Fruit fly (Drosophila melanogaster): ENCODE measurements around the gene larp.

Gene larp

DNA sequence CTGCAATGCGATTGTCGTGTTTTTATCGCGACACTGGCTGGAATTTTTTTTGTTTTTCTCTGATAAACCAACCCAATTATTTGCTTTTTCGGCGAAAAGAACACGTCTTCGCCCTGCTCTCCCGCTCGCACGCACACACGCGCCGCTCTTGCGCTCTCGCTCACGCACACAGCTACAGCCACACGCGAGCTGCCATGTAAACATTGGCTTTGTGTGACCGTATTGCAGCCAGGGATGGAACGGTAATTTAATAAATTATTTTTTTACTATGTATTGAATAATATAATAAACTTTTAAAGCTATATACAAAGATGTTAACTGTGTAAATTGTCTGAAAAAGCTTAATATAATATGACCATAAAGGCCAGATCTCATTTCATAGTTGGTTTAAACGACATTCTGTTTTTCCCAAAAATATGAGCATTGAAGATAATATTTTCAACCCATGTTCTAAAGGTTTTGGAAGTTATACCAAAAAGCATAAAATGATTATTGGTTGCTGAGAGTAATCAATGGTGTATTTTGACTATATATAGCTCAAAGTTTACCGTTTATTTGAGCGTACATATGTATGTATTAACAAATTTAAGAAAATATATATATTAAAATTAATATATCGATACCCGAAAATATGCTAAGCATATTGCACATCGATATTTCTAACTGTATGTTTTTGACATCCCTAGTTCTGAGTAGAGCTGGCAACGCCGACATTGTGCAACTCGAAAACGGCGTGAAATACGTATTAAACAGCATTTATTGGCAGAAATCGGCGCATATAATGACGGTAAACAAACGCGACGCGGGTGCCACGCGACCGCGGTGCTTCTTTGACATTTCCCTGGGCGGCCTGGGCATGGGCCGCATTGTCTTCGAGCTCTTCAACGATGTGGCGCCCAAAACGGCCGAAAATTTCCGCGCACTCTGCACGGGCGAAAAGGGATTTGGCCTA, 3.7 kb upstream of the larp start, which contains the start of the genes Gfat2 and Moca-cyp:
Gfat2 (minus strand) TSS at position 112 of the 952 bp plus-strand sequence.
Moca-cyp (plus strand) TSS at position 681 of the 952 bp plus-strand sequence.
- TF ChIP-seq sisA (GFP tag; IDR thresholded peaks at IDR 0.05): peak; percentile 60
- TF ChIP-seq tio (GFP tag; optimal IDR thresholded peaks at IDR 0.05): no peak
- TF ChIP-seq p53 (GFP tag; optimal IDR thresholded peaks at IDR 0.05): no peak
- TF ChIP-seq CG3163 (GFP tag; optimal IDR thresholded peaks at IDR 0.05): no peak
- TF ChIP-seq bsh (GFP tag; optimal IDR thresholded peaks at IDR 0.05): peak in 1 of 2 experiments; percentile 58
- peak; percentile 61 for TF ChIP-seq tgo (GFP tag; IDR thresholded peaks at IDR 0.05)
- TF ChIP-seq Hand (GFP tag; optimal IDR thresholded peaks at IDR 0.05): no peak
- peak; percentile 66 for TF ChIP-seq Fer1 (GFP tag; optimal IDR thresholded peaks at IDR 0.05)
- peak; percentile 7 for TF ChIP-seq CG1603 (tag; optimal IDR thresholded peaks at IDR 0.05)
- no peak for TF ChIP-seq NC2α (GFP tag; optimal IDR thresholded peaks at IDR 0.05)
- TF ChIP-seq NfI (GFP tag; optimal IDR thresholded peaks at IDR 0.05): peak; percentile 72
- TF ChIP-seq CG10565 (GFP tag; optimal IDR thresholded peaks at IDR 0.05): no peak
- TF ChIP-seq fd3F (GFP tag; optimal IDR thresholded peaks at IDR 0.05): peak; percentile 58
- TF ChIP-seq BEAF-32 (GFP tag; optimal IDR thresholded peaks at IDR 0.05): peak; percentile 72
- TF ChIP-seq usp (GFP tag; optimal IDR thresholded peaks at IDR 0.05): no peak
- TF ChIP-seq repo (GFP tag; optimal IDR thresholded peaks at IDR 0.05): no peak
- peak; percentile 45 for TF ChIP-seq CG13894 (tag; optimal IDR thresholded peaks at IDR 0.05)
- peak; percentile 59 for TF ChIP-seq bcd (GFP tag; optimal IDR thresholded peaks at IDR 0.05)
- no peak for TF ChIP-seq Dip2 (GFP tag; IDR thresholded peaks at IDR 0.05)
- TF ChIP-seq CG12219 (GFP tag; optimal IDR thresholded peaks at IDR 0.05): peak; percentile 36
- TF ChIP-seq CG11723 (GFP tag; optimal IDR thresholded peaks at IDR 0.05): peak; percentile 71
- peak; percentile 84 for TF ChIP-seq phol (tag; optimal IDR thresholded peaks at IDR 0.05)
- TF ChIP-seq pros (GFP tag; optimal IDR thresholded peaks at IDR 0.05): peak; percentile 11
- no peak for TF ChIP-seq Lpt (GFP tag; optimal IDR thresholded peaks at IDR 0.05)
- TF ChIP-seq CG15696 (tag; optimal IDR thresholded peaks at IDR 0.05): peak; percentile 64
- TF ChIP-seq dm (GFP tag; optimal IDR thresholded peaks at IDR 0.05): peak; percentile 22
- peak; percentile 18; the same call in 1 of the 2 replicates for TF ChIP-seq CG16779 (GFP tag; IDR thresholded peaks at IDR 0.05)
- TF ChIP-seq Sin3A (optimal IDR thresholded peaks at IDR 0.05): peak; percentile 70
- peak; percentile 51 for TF ChIP-seq mirr (GFP tag; optimal IDR thresholded peaks at IDR 0.05)
- peak; percentile 61 for TF ChIP-seq unc-4 (GFP tag; IDR thresholded peaks at IDR 0.05; ENCODE audit: partially characterized antibody)
- TF ChIP-seq nau (GFP tag; optimal IDR thresholded peaks at IDR 0.05): no peak
- peak; percentile 85 for TF ChIP-seq CG34422 (GFP tag; IDR thresholded peaks at IDR 0.05)
- no peak for TF ChIP-seq gsb (GFP tag; IDR thresholded peaks at IDR 0.05)
- peak; percentile 62 for TF ChIP-seq CG30403 (GFP tag; optimal IDR thresholded peaks at IDR 0.05)
- TF ChIP-seq Sox102F (GFP tag; optimal IDR thresholded peaks at IDR 0.05): peak; percentile 62
- TF ChIP-seq CG4617 (GFP tag; optimal IDR thresholded peaks at IDR 0.05; ENCODE audit: borderline replicate concordance): peak; percentile 55
- TF ChIP-seq CkIIα-i1 (GFP tag; IDR thresholded peaks at IDR 0.05): no peak
- peak; percentile 15; the same call in 1 of the 3 replicates for TF ChIP-seq otp (GFP tag; IDR thresholded peaks at IDR 0.05)
- TF ChIP-seq CG10959 (GFP tag; IDR thresholded peaks at IDR 0.05): no peak; the same call in 1 of the 2 replicates
- TF ChIP-seq trem (tag; optimal IDR thresholded peaks at IDR 0.05): peak; percentile 64
- no peak for TF ChIP-seq Gsc (GFP tag; IDR thresholded peaks at IDR 0.05)
- TF ChIP-seq CG3847 (GFP tag; IDR thresholded peaks at IDR 0.05): peak; percentile 49
- no peak for TF ChIP-seq jumu (GFP tag; optimal IDR thresholded peaks at IDR 0.05)
- peak; percentile 49 for TF ChIP-seq Ssrp (tag; optimal IDR thresholded peaks at IDR 0.05)
- TF ChIP-seq da (GFP tag; optimal IDR thresholded peaks at IDR 0.05): no peak
- peak; percentile 12 for TF ChIP-seq CG1529 (GFP tag; optimal IDR thresholded peaks at IDR 0.05)
- no peak for TF ChIP-seq shn (GFP tag; optimal IDR thresholded peaks at IDR 0.05)
- 0 out of 2 replicates have a peak, but pooled peaks have one; percentile 25 for TF ChIP-seq CG2129 (GFP tag; IDR thresholded peaks at IDR 0.05; ENCODE audit: partially characterized antibody)
- peak; percentile 34 for TF ChIP-seq gro (GFP tag; optimal IDR thresholded peaks at IDR 0.05)

All from whole organism, embryonic.